Fruit fly (Drosophila melanogaster) whole organism, prepupa: ENCODE results near the gene CG14567.
A peak's percentile ranks its signal among the peaks of the same experiment; 100 is the strongest.

Source experiments
- Blimp-1 ChIP-seq: fragments of 200-800 bp; sonication (Bioruptor generic); optimal IDR thresholded peaks from 3 replicates; lab custom pipeline; 2017; ENCODE audit warnings: missing biosample characterization, missing genetic modification characterization, mild to moderate bottlenecking, moderate library complexity, missing genetic modification reagents
- CG10631 ChIP-seq: fragments of 200-800 bp; sonication (Bioruptor generic); optimal IDR thresholded peaks from 2 replicates; lab custom pipeline; 2016; ENCODE audit warnings: missing biosample characterization, missing genetic modification characterization
- CG10669 ChIP-seq: fragments of 200-800 bp; sonication (Bioruptor generic); optimal IDR thresholded peaks from 3 replicates; lab custom pipeline; 2018; ENCODE audit warnings: missing biosample characterization, mild to moderate bottlenecking, missing genetic modification characterization, moderate library complexity
- CG11294 ChIP-seq: fragments of 200-800 bp; sonication (Bioruptor generic); IDR thresholded peaks from 2 replicates; pipeline ENCODE4 v1.3.6; 2022; ENCODE audit warnings: missing biosample characterization, missing genetic modification characterization
- CG11902 ChIP-seq: fragments of 200-800 bp; sonication (Bioruptor generic); optimal IDR thresholded peaks from 3 replicates; lab custom pipeline; 2016; ENCODE audit warnings: missing biosample characterization, missing genetic modification characterization
- CG15336 ChIP-seq: fragments of 200-800 bp; sonication (Bioruptor generic); IDR thresholded peaks from 2 replicates; pipeline ENCODE4 v1.3.6; 2022; ENCODE audit warnings: missing biosample characterization, missing genetic modification characterization
- CG1621 ChIP-seq: fragments of 200-800 bp; sonication (Bioruptor generic); optimal IDR thresholded peaks from 3 replicates; lab custom pipeline; 2018; ENCODE audit warnings: missing biosample characterization, mild to moderate bottlenecking, missing genetic modification characterization
- CG16779 ChIP-seq: fragments of 200-800 bp; sonication (Bioruptor generic); optimal IDR thresholded peaks from 3 replicates; lab custom pipeline; 2017; ENCODE audit warnings: missing biosample characterization, mild to moderate bottlenecking, missing genetic modification characterization
- CG31627 ChIP-seq: fragments of 200-800 bp; sonication (Bioruptor generic); optimal IDR thresholded peaks from 3 replicates; lab custom pipeline; 2016; ENCODE audit warnings: missing biosample characterization, missing genetic modification characterization
- CG32006 ChIP-seq: fragments of 200-800 bp; sonication (Bioruptor generic); optimal IDR thresholded peaks from 3 replicates; lab custom pipeline; 2017; ENCODE audit warnings: missing biosample characterization, mild to moderate bottlenecking, missing genetic modification characterization
- CG34406 ChIP-seq: fragments of 200-800 bp; sonication (Bioruptor generic); optimal IDR thresholded peaks from 3 replicates; lab custom pipeline; 2016; ENCODE audit warnings: missing biosample characterization, missing genetic modification characterization
- CG3919 ChIP-seq: fragments of 200-800 bp; sonication (Bioruptor generic); optimal IDR thresholded peaks from 3 replicates; lab custom pipeline; 2016; ENCODE audit warnings: missing biosample characterization, missing genetic modification characterization
- CG4318 ChIP-seq: fragments of 200-800 bp; sonication (Bioruptor generic); optimal IDR thresholded peaks from 3 replicates; lab custom pipeline; 2017; ENCODE audit warnings: missing biosample characterization, mild to moderate bottlenecking, missing genetic modification characterization
- CG6163 ChIP-seq: fragments of 200-800 bp; sonication (Bioruptor generic); IDR thresholded peaks from 3 replicates; pipeline ENCODE4 v1.3.6; 2022; ENCODE audit warnings: missing biosample characterization, missing genetic modification characterization
- CG6276 ChIP-seq: fragments of 200-800 bp; sonication (Bioruptor generic); optimal IDR thresholded peaks from 2 replicates; lab custom pipeline; 2017; ENCODE audit warnings: missing biosample characterization, mild to moderate bottlenecking, missing genetic modification characterization
- CG6854 ChIP-seq: fragments of 200-800 bp; sonication (Bioruptor generic); optimal IDR thresholded peaks from 2 replicates; lab custom pipeline; 2017; ENCODE audit warnings: missing biosample characterization, mild to moderate bottlenecking, missing genetic modification characterization
- CG7368 ChIP-seq: fragments of 200-800 bp; sonication (Bioruptor generic); optimal IDR thresholded peaks from 3 replicates; lab custom pipeline; 2016; ENCODE audit warnings: missing biosample characterization, missing genetic modification characterization
- CG8119 ChIP-seq: fragments of 200-800 bp; sonication (Bioruptor generic); IDR thresholded peaks from 3 replicates; pipeline ENCODE4 v1.3.6; 2022; ENCODE audit warnings: missing biosample characterization, missing genetic modification characterization
- CG8319 ChIP-seq: fragments of 200-800 bp; sonication (Bioruptor generic); optimal IDR thresholded peaks from 3 replicates; lab custom pipeline; 2016; ENCODE audit warnings: missing biosample characterization, missing genetic modification characterization
- CG9139 ChIP-seq: fragments of 200-800 bp; sonication (Bioruptor generic); optimal IDR thresholded peaks from 3 replicates; lab custom pipeline; 2017; ENCODE audit warnings: missing biosample characterization, mild to moderate bottlenecking, missing genetic modification characterization
- Eip93F ChIP-seq: fragments of 200-800 bp; sonication (Bioruptor generic); optimal IDR thresholded peaks from 2 replicates; lab custom pipeline; 2016; ENCODE audit warnings: missing biosample characterization, mild to moderate bottlenecking, missing genetic modification characterization
- Ets21C ChIP-seq: fragments of 200-800 bp; sonication (Bioruptor generic); optimal IDR thresholded peaks from 3 replicates; lab custom pipeline; 2016; ENCODE audit warnings: missing biosample characterization, missing genetic modification characterization
- Ets96B ChIP-seq: fragments of 200-800 bp; optimal IDR thresholded peaks from 2 replicates; lab custom pipeline; 2019; ENCODE audit warnings: missing biosample characterization, mild to moderate bottlenecking, missing genetic modification characterization, moderate library complexity
- Gug ChIP-seq: fragments of 200-800 bp; sonication (Bioruptor generic); IDR thresholded peaks from 2 replicates; pipeline ENCODE4 v1.3.6; 2022; ENCODE audit warnings: missing biosample characterization, missing genetic modification characterization
- Hr38 ChIP-seq: sonication (Bioruptor generic); optimal IDR thresholded peaks from 2 replicates; lab custom pipeline; 2016; ENCODE audit warnings: missing biosample characterization, missing genetic modification characterization
- Hr4 ChIP-seq: fragments of 200-800 bp; sonication (Bioruptor generic); optimal IDR thresholded peaks from 3 replicates; lab custom pipeline; 2016; ENCODE audit warnings: missing biosample characterization, missing genetic modification characterization
- Lpt ChIP-seq: fragments of 200-800 bp; sonication (Bioruptor generic); optimal IDR thresholded peaks from 3 replicates; lab custom pipeline; 2016; ENCODE audit warnings: missing biosample characterization, missing genetic modification characterization
- Met ChIP-seq: fragments of 200-800 bp; sonication (Bioruptor generic); optimal IDR thresholded peaks from 3 replicates; lab custom pipeline; 2016; ENCODE audit warnings: missing biosample characterization, missing genetic modification characterization
- OdsH ChIP-seq: fragments of 200-800 bp; sonication (Bioruptor generic); optimal IDR thresholded peaks from 3 replicates; lab custom pipeline; 2016; ENCODE audit warnings: missing biosample characterization, missing genetic modification characterization
- Smox ChIP-seq: fragments of 200-800 bp; sonication (Bioruptor generic); optimal IDR thresholded peaks from 3 replicates; lab custom pipeline; 2016; ENCODE audit warnings: missing biosample characterization, missing genetic modification characterization
- Sox102F ChIP-seq: fragments of 200-800 bp; sonication (Bioruptor generic); optimal IDR thresholded peaks from 2 replicates; lab custom pipeline; 2016; ENCODE audit warnings: missing biosample characterization, mild to moderate bottlenecking, missing genetic modification characterization
- Sox14 ChIP-seq: fragments of 200-800 bp; sonication (Bioruptor generic); optimal IDR thresholded peaks from 3 replicates; lab custom pipeline; 2016; ENCODE audit warnings: missing biosample characterization, missing genetic modification characterization
- Sox15 ChIP-seq: fragments of 200-800 bp; sonication (Bioruptor generic); optimal IDR thresholded peaks from 3 replicates; lab custom pipeline; 2016; ENCODE audit warnings: missing biosample characterization, missing genetic modification characterization
- acj6 ChIP-seq: fragments of 200-800 bp; sonication (Bioruptor generic); optimal IDR thresholded peaks from 3 replicates; lab custom pipeline; 2016; ENCODE audit warnings: missing biosample characterization, missing genetic modification characterization
- cyc ChIP-seq: fragments of 200-800 bp; sonication (Bioruptor generic); optimal IDR thresholded peaks from 3 replicates; lab custom pipeline; 2016; ENCODE audit warnings: missing biosample characterization, missing genetic modification characterization
- dac ChIP-seq: fragments of 200-800 bp; sonication (Bioruptor generic); optimal IDR thresholded peaks from 2 replicates; lab custom pipeline; 2017; ENCODE audit warnings: missing biosample characterization, mild to moderate bottlenecking, missing genetic modification characterization
- dsx ChIP-seq: fragments of 200-800 bp; optimal IDR thresholded peaks from 3 replicates; lab custom pipeline; 2019; ENCODE audit warnings: missing biosample characterization, mild to moderate bottlenecking, missing genetic modification characterization, moderate library complexity; ENCODE audit not compliant: poor library complexity, severe bottlenecking
- fd85E ChIP-seq: fragments of 200-800 bp; sonication (Bioruptor generic); optimal IDR thresholded peaks from 3 replicates; lab custom pipeline; 2016; ENCODE audit warnings: missing biosample characterization, missing genetic modification characterization
- lz ChIP-seq: fragments of 200-800 bp; sonication (Bioruptor generic); optimal IDR thresholded peaks from 3 replicates; lab custom pipeline; 2016; ENCODE audit warnings: missing biosample characterization, missing genetic modification characterization
- net ChIP-seq: fragments of 200-800 bp; sonication (Bioruptor generic); optimal IDR thresholded peaks from 3 replicates; lab custom pipeline; 2016; ENCODE audit warnings: missing biosample characterization, missing genetic modification characterization
- pdm3 ChIP-seq: fragments of 200-800 bp; sonication (Bioruptor generic); optimal IDR thresholded peaks from 3 replicates; lab custom pipeline; 2016; ENCODE audit warnings: missing biosample characterization, missing genetic modification characterization
- spab ChIP-seq: fragments of 200-800 bp; sonication (Bioruptor generic); optimal IDR thresholded peaks from 2 replicates; lab custom pipeline; 2017; ENCODE audit warnings: missing biosample characterization, mild to moderate bottlenecking, missing genetic modification characterization, missing genetic modification reagents
- ss ChIP-seq, 2 experiments: fragments of 200-800 bp; sonication (Bioruptor generic); optimal IDR thresholded peaks; 2 replicates in 1 of 2; 3 replicates in 1 of 2; lab custom pipeline; 2017 to 2018; ENCODE audit warnings: mild to moderate bottlenecking in 2 of 2, missing biosample characterization in 2 of 2, missing genetic modification characterization in 2 of 2, moderate library complexity in 1 of 2
- svp ChIP-seq: fragments of 200-800 bp; sonication (Bioruptor generic); peaks from one replicate; lab custom pipeline; 2016; ENCODE audit warnings: missing biosample characterization, missing genetic modification characterization
- topi ChIP-seq: fragments of 200-800 bp; sonication (Bioruptor generic); optimal IDR thresholded peaks from 3 replicates; lab custom pipeline; 2016; ENCODE audit warnings: missing biosample characterization, missing genetic modification characterization
- vri ChIP-seq: fragments of 200-800 bp; sonication (Bioruptor generic); optimal IDR thresholded peaks from 3 replicates; lab custom pipeline; 2016; ENCODE audit warnings: missing biosample characterization, mild to moderate bottlenecking, missing genetic modification characterization

The CG14567 gene

DNA sequence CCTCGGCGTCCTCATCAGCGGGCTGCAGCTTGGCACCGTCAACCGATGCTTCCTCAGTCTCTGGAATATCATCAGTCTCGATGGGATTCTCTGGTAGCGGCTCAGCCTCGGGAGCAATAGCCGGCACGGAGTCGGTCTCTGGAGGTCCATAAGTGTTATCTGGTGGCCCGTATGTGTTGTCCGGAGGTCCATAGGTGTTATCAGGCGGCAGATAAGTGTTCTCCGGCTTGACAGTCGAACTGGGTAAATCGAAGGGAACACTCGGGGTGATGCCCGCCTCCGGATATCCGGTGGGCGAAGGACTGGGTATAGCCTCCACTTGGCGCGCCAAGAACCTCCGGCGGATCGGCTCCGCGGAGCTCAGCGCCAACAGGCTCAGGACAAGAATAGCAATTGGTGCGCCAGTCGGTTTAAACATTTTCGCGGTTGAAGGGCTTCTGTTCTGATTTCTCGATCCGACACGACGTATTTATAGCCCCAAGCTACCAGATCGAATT lies 7.1 kb downstream of the CG14567 start, which contains the start of gene CG14569:
Gene CG14569, minus strand, starts transcription at position 447 of the 497 bp plus-strand sequence.
- TF ChIP-seq Ets21C (GFP tag; lab: Kevin White, UChicago) (no peak), svp (GFP tag; lab: Kevin White, UChicago) (peak; percentile 97), CG11902 (GFP tag; lab: Kevin White, UChicago) (no peak)
- TF ChIP-seq, all 60 proteins: peak for 1

DNA sequence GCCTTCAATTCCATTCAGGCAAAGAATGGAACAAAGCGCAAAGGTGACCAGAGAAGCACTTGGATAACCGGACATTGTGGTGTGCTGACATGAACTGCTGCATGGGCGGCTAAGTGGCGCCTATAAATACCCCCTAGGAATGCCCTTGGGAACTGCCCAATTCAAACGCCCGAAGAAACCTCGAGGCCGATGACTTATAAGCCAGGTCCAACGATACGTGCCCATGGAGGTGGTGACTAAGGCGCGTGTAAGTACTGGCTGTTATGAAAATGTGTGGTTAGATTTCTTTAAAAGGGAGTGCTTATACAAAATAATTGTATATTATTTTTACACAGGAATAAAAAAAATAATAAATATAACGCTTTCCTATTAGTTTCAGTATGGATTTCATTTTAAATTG lies 7.9 kb downstream of the CG14567 start, which contains the start of gene CG14570:
Gene CG14570, minus strand, starts transcription at position 101 of the 400 bp plus-strand sequence.
- TF ChIP-seq CG15336 (GFP tag; lab: Robert Waterston, UW) (no peak), CG10669 (GFP tag; lab: Kevin White, UChicago) (no peak), CG9139 (GFP tag; lab: Kevin White, UChicago) (no peak), CG6276 (GFP tag; lab: Kevin White, UChicago) (no peak), Gug (GFP tag; lab: Robert Waterston, UW) (no peak), CG10631 (GFP tag; lab: Kevin White, UChicago) (no peak), Sox102F (GFP tag; lab: Kevin White, UChicago) (no peak), CG6854 (GFP tag; lab: Kevin White, UChicago) (no peak), acj6 (GFP tag; lab: Kevin White, UChicago) (no peak)

DNA sequence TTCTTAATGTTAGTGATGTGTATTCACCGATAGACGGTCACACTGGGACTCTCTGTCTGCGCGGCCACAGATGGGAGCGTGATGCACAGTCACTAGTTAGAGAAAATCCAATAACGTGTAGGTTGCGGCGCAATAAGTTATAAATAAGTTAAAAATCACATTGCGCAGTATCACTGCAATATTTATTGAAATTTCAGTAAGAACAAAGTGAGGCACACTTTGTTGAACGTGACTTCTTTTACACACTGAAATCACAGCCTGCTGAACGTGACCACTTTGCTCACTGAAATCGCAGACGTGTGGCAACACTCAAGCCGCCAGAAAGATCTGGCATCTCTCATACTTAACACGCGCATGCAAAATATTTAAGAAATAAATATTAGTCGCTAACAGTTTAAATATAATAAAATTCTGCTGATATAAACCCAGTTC lies 9.6 kb downstream of the CG14567 start, which contains the start of the genes CG11247 and Polr2H:
Gene CG11247, minus strand, starts transcription at position 191 of the 432 bp plus-strand sequence.
Gene Polr2H, plus strand, starts transcription at position 317 of the 432 bp plus-strand sequence.
- TF ChIP-seq acj6 (GFP tag; lab: Kevin White, UChicago), result peak; percentile 93
- peak; percentile 79 for TF ChIP-seq CG34406 (GFP tag; lab: Kevin White, UChicago)
- TF ChIP-seq CG3919 (GFP tag; lab: Kevin White, UChicago), result peak; percentile 91
- no peak for TF ChIP-seq CG6854 (GFP tag; lab: Kevin White, UChicago)
- peak; percentile 96 for TF ChIP-seq cyc (GFP tag; lab: Kevin White, UChicago)
- TF ChIP-seq Gug (GFP tag; lab: Robert Waterston, UW), result peak; percentile 88
- peak; percentile 76 for TF ChIP-seq CG8119 (GFP tag; lab: Robert Waterston, UW)
- peak; percentile 88 for TF ChIP-seq CG32006
- peak; percentile 73 for TF ChIP-seq CG15336 (GFP tag; lab: Robert Waterston, UW)
- TF ChIP-seq CG7368 (GFP tag; lab: Kevin White, UChicago), result peak; percentile 80
- TF ChIP-seq ss (GFP tag; optimal IDR thresholded peaks at IDR 0.05; lab: Kevin White, UChicago), result peak; percentile 29 to 60
- TF ChIP-seq CG16779 (tag; lab: Kevin White, UChicago), result no peak
- TF ChIP-seq Hr4 (GFP tag; lab: Kevin White, UChicago), result peak; percentile 95
- peak; percentile 86 for TF ChIP-seq Sox102F (GFP tag; lab: Kevin White, UChicago)
- TF ChIP-seq CG11294 (GFP tag; lab: Robert Waterston, UW), result peak; percentile 79; the same call in 1 of the 2 replicates
- peak; percentile 95 for TF ChIP-seq Sox15 (GFP tag; lab: Kevin White, UChicago)
- TF ChIP-seq dac, result peak; percentile 80
- peak; percentile 89 for TF ChIP-seq Met (GFP tag; lab: Kevin White, UChicago)
- TF ChIP-seq svp (GFP tag; lab: Kevin White, UChicago), result peak; percentile 93
- no peak for TF ChIP-seq CG6276 (GFP tag; lab: Kevin White, UChicago)
- peak; percentile 92 for TF ChIP-seq Sox14 (GFP tag; lab: Kevin White, UChicago)
- peak; percentile 86 for TF ChIP-seq Smox
- TF ChIP-seq CG6163 (GFP tag; lab: Robert Waterston, UW), result peak; percentile 92
- peak; percentile 58 for TF ChIP-seq fd85E
- TF ChIP-seq CG8319 (GFP tag; lab: Kevin White, UChicago), result peak; percentile 80
- TF ChIP-seq OdsH, result peak; percentile 93
- peak; percentile 78 for TF ChIP-seq Ets96B (tag; lab: Kevin White, UChicago)
- TF ChIP-seq CG4318, result peak; percentile 84
- peak; percentile 88 for TF ChIP-seq topi (GFP tag; lab: Kevin White, UChicago)
- peak; percentile 83 for TF ChIP-seq net
- TF ChIP-seq Blimp-1 (GFP tag; lab: Kevin White, UChicago), result peak; percentile 48
- peak; percentile 97 for TF ChIP-seq CG31627
- peak; percentile 52 for TF ChIP-seq spab
- peak; percentile 31 for TF ChIP-seq Eip93F
- peak; percentile 79 for TF ChIP-seq Hr38 (GFP tag; lab: Kevin White, UChicago)
- peak; percentile 66 for TF ChIP-seq CG1621 (tag; lab: Kevin White, UChicago)
- TF ChIP-seq lz (GFP tag; lab: Kevin White, UChicago), result peak; percentile 94
- TF ChIP-seq pdm3 (GFP tag; lab: Kevin White, UChicago), result peak; percentile 90
- TF ChIP-seq Lpt (GFP tag; lab: Kevin White, UChicago), result peak; percentile 76
- TF ChIP-seq dsx (GFP tag; lab: Kevin White, UChicago), result peak; percentile 58
- peak; percentile 70 for TF ChIP-seq vri (GFP tag; lab: Kevin White, UChicago)
- TF ChIP-seq CG10669 (GFP tag; lab: Kevin White, UChicago), result peak; percentile 73
